Fruit fly (Drosophila melanogaster) whole organism, embryonic: Measurements from ENCODE around the gene CG1143.

ENCODE experiments used
- B-H2 ChIP-seq: fragments of 200-800 bp; sonication (Bioruptor generic); optimal IDR thresholded peaks from 2 replicates; lab custom pipeline; 2018; ENCODE audit warnings: missing biosample characterization, mild to moderate bottlenecking, missing genetic modification characterization
- CG12769 ChIP-seq: fragments of 200-800 bp; sonication (Bioruptor generic); optimal IDR thresholded peaks from 2 replicates; lab custom pipeline; 2019; ENCODE audit warnings: missing biosample characterization, mild to moderate bottlenecking, missing genetic modification characterization, moderate library complexity
- CG15696 ChIP-seq: fragments of 200-800 bp; sonication (Bioruptor generic); optimal IDR thresholded peaks from 2 replicates; lab custom pipeline; 2019; ENCODE audit warnings: missing biosample characterization, mild to moderate bottlenecking, missing genetic modification characterization, moderate library complexity
- CG18262 ChIP-seq: fragments of 200-800 bp; optimal IDR thresholded peaks from 3 replicates; lab custom pipeline; 2019; ENCODE audit warnings: missing biosample characterization, mild to moderate bottlenecking, missing genetic modification characterization, moderate library complexity
- CG18764 ChIP-seq: fragments of 200-800 bp; sonication (Bioruptor generic); optimal IDR thresholded peaks from 3 replicates; lab custom pipeline; 2016; ENCODE audit warnings: missing biosample characterization, missing genetic modification characterization
- CG2875 ChIP-seq: fragments of 200-800 bp; sonication (Bioruptor generic); optimal IDR thresholded peaks from 2 replicates; lab custom pipeline; 2017; ENCODE audit warnings: missing biosample characterization, mild to moderate bottlenecking, missing genetic modification characterization, missing genetic modification reagents
- CG31388 ChIP-seq: fragments of 200-800 bp; sonication (Bioruptor generic); optimal IDR thresholded peaks from 2 replicates; lab custom pipeline; 2016; ENCODE audit warnings: missing biosample characterization, missing genetic modification characterization
- Dbx ChIP-seq: fragments of 200-800 bp; sonication (Bioruptor generic); IDR thresholded peaks from 3 replicates; pipeline ENCODE4 v1.3.6; 2022; ENCODE audit warnings: missing biosample characterization, missing genetic modification characterization
- Ets65A ChIP-seq: fragments of 200-800 bp; sonication (Bioruptor generic); peaks from one replicate; lab custom pipeline; 2016; ENCODE audit warnings: missing biosample characterization, missing genetic modification characterization
- H2.0 ChIP-seq: fragments of 200-800 bp; sonication (Bioruptor generic); IDR thresholded peaks from 2 replicates; pipeline ENCODE4 v1.3.6; 2022; ENCODE audit warnings: missing biosample characterization, missing genetic modification characterization
- bigmax ChIP-seq: fragments of 200-800 bp; sonication (Bioruptor generic); optimal IDR thresholded peaks from 2 replicates; lab custom pipeline; 2018; ENCODE audit warnings: missing biosample characterization, mild to moderate bottlenecking, missing genetic modification characterization
- caup ChIP-seq: fragments of 200-800 bp; sonication (Bioruptor generic); optimal IDR thresholded peaks from 3 replicates; lab custom pipeline; 2017; ENCODE audit warnings: missing biosample characterization, mild to moderate bottlenecking, missing genetic modification characterization, moderate library complexity; ENCODE audit not compliant: severe bottlenecking
- ind ChIP-seq: fragments of 200-800 bp; sonication (Bioruptor generic); optimal IDR thresholded peaks from 3 replicates; lab custom pipeline; 2016; ENCODE audit warnings: missing biosample characterization, missing genetic modification characterization
- pzg ChIP-seq: fragments of 200-800 bp; sonication (Bioruptor generic); optimal IDR thresholded peaks from 3 replicates; lab custom pipeline; 2018; ENCODE audit warnings: missing biosample characterization, mild to moderate bottlenecking, missing genetic modification characterization, moderate library complexity
- row ChIP-seq: fragments of 200-800 bp; sonication (Bioruptor generic); IDR thresholded peaks from 3 replicates; pipeline ENCODE4 v1.3.6; 2022; ENCODE audit warnings: missing biosample characterization, missing genetic modification characterization
- scrt ChIP-seq: fragments of 200-800 bp; sonication (Bioruptor generic); optimal IDR thresholded peaks from 2 replicates; lab custom pipeline; 2018; ENCODE audit warnings: missing biosample characterization, mild to moderate bottlenecking, missing genetic modification characterization, moderate library complexity
- wdn ChIP-seq: fragments of 200-800 bp; sonication (Bioruptor generic); IDR thresholded peaks from 2 replicates; pipeline ENCODE4 v1.3.6; 2022; ENCODE audit warnings: missing biosample characterization, missing genetic modification characterization

Gene CG1143

DNA sequence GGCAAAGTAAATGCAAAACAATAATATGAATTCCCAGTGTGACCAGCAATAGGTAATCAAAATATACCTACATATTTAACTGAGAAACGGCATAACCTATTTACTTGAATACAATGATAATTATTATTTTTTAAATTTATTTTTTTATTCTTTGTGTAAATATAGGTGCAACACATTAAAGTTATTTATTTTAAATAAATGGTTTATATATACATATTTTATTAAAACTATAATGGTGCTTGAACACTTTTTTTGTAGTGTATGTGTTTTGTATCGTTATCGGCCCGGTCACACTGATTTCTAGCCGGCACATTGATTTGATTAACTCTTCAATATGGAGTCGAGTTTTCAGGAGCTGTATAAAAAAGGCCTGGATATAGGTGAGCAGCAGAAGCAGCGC lies 6.6 kb downstream of the CG1143 start, which contains the start of the genes ProRS-m, CG42304 and Snup (continued):
- no peak for TF ChIP-seq CG12769 (tag; lab: Kevin White, UChicago)
- peak; percentile 73 for TF ChIP-seq bigmax (GFP tag; lab: Kevin White, UChicago)
- peak; percentile 13 for TF ChIP-seq scrt (GFP tag; lab: Kevin White, UChicago)
- TF ChIP-seq CG18262 = peak; percentile 80
- peak; percentile 18 for TF ChIP-seq pzg
- peak; percentile 37; the same call in 1 of the 2 replicates for TF ChIP-seq H2.0 (GFP tag; lab: Robert Waterston, UW)
- TF ChIP-seq ind (GFP tag; lab: Kevin White, UChicago) = peak; percentile 33
- TF ChIP-seq row (GFP tag; lab: Robert Waterston, UW) = peak; percentile 94
- TF ChIP-seq CG18764 = peak; percentile 5
- peak; percentile 12; the same call in 1 of the 3 replicates for TF ChIP-seq Dbx (GFP tag; lab: Robert Waterston, UW)
- TF ChIP-seq CG15696 (tag; lab: Kevin White, UChicago) = peak; percentile 22

DNA sequence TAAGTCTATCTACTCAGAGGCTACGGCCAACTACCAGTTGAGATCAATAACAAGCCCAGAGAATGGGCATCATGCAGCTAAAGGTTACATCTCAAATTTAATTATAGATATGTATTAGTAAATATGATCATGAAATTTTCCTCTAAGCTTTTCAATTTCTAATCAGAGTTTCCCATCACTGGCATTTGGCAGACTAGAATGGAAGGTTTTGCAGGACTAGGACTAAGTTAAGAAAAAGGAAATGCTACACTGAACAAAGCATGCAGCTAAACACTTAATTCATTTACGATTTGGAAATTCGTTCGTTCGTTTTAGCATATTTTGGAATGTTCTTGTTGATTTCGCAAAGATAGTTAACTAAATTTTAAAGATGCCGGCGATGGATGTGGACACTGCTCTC lies 14.2 kb downstream of the CG1143 start, which contains the start of gene CG33233:
Gene CG33233, plus strand, starts transcription at position 301 of the 400 bp plus-strand sequence.
- TF ChIP-seq Ets65A (GFP tag; lab: Kevin White, UChicago) = peak; percentile 10
- TF ChIP-seq CG2875 (GFP tag; lab: Kevin White, UChicago) = no peak

DNA sequence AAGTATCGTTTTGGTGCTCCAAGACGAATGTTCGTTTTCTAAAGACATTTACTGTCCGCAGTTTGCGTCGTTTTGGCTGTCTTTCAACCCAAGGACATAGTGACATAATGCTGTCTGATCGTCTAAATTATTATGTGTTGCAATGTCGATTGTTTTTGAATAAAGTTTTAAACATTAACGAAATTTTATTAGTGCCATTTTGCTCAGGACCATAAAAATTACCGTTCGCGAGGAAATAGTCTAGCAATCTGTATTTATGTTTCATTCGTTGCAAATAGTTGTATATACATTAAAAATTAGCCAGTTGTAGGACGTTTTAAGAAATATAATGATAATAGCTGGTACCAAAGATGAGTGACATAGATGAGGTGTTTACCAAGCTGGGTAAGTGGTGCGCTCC lies 16.2 kb downstream of the CG1143 start, which contains the start of gene CG33234:
Gene CG33234, plus strand, starts transcription at position 301 of the 400 bp plus-strand sequence.
- TF ChIP-seq CG31388 (no peak), B-H2 (GFP tag; lab: Kevin White, UChicago) (no peak), wdn (GFP tag; lab: Robert Waterston, UW) (no peak), caup (GFP tag; lab: Kevin White, UChicago) (no peak)
